Worm (Caenorhabditis elegans) whole organism, L2 larva: Measurements from ENCODE around the gene rps-30.

Experiments used
- C34F6.9 ChIP-seq: fragments of 150-350 bp; optimal IDR thresholded peaks from 2 replicates; lab custom pipeline; 2014; ENCODE audit warnings: missing biosample characterization, missing genetic modification characterization
- F13H6.1 ChIP-seq: sonication (generic microtip); optimal IDR thresholded peaks from 2 replicates; lab custom pipeline; 2016; ENCODE audit warnings: missing genetic modification characterization, missing compliant biosample characterization
- R02D3.7 ChIP-seq: fragments of 150-350 bp; optimal IDR thresholded peaks from 2 replicates; lab custom pipeline; 2014; ENCODE audit warnings: missing biosample characterization, missing genetic modification characterization
- Y55F3AM.14 ChIP-seq: fragments of 200-800 bp; sonication (Bioruptor generic); optimal IDR thresholded peaks from 2 replicates; lab custom pipeline; 2018; ENCODE audit warnings: mild to moderate bottlenecking, missing genetic modification characterization, missing compliant biosample characterization
- ZK546.5 ChIP-seq: sonication (generic microtip); optimal IDR thresholded peaks from 2 replicates; lab custom pipeline; 2017; ENCODE audit warnings: missing biosample characterization, missing genetic modification characterization
- alr-1 ChIP-seq: fragments of 150-350 bp; optimal IDR thresholded peaks from 2 replicates; lab custom pipeline; 2014; ENCODE audit warnings: missing biosample characterization, missing genetic modification characterization
- aly-2 ChIP-seq: fragments of 150-350 bp; optimal IDR thresholded peaks from 2 replicates; lab custom pipeline; 2014; ENCODE audit warnings: missing biosample characterization, missing genetic modification characterization
- ama-1 ChIP-seq: fragments of 150-350 bp; optimal IDR thresholded peaks from 2 replicates; lab custom pipeline; 2018; ENCODE audit warnings: inconsistent platforms
- blmp-1 ChIP-seq: sonication (generic microtip); optimal IDR thresholded peaks from 2 replicates; lab custom pipeline; 2017; ENCODE audit warnings: missing genetic modification characterization, mild to moderate bottlenecking, missing compliant biosample characterization, antibody characterized with exemption, moderate library complexity; ENCODE audit not compliant: insufficient read depth
- ceh-16 ChIP-seq: fragments of 150-350 bp; optimal IDR thresholded peaks from 2 replicates; lab custom pipeline; 2014; ENCODE audit warnings: missing biosample characterization, missing genetic modification characterization
- ceh-82 ChIP-seq: fragments of 150-350 bp; optimal IDR thresholded peaks from 2 replicates; lab custom pipeline; 2014; ENCODE audit warnings: missing biosample characterization, missing genetic modification characterization
- crh-2 ChIP-seq: sonication (generic microtip); optimal IDR thresholded peaks from 2 replicates; lab custom pipeline; 2017; ENCODE audit warnings: missing biosample characterization, missing genetic modification characterization
- dmd-4 ChIP-seq: sonication (generic microtip); optimal IDR thresholded peaks from 2 replicates; lab custom pipeline; 2017; ENCODE audit warnings: missing biosample characterization, missing genetic modification characterization
- egl-27 ChIP-seq: sonication (generic microtip); optimal IDR thresholded peaks from 3 replicates; lab custom pipeline; 2017; ENCODE audit warnings: missing biosample characterization, missing genetic modification reagents, missing genetic modification characterization
- elt-1 ChIP-seq: fragments of 150-350 bp; optimal IDR thresholded peaks from 2 replicates; lab custom pipeline; 2014; ENCODE audit warnings: missing biosample characterization, missing genetic modification characterization
- elt-3 ChIP-seq: sonication (generic microtip); optimal IDR thresholded peaks from 2 replicates; lab custom pipeline; 2017; ENCODE audit warnings: missing biosample characterization, missing genetic modification characterization
- fos-1 ChIP-seq: fragments of 150-350 bp; optimal IDR thresholded peaks from 2 replicates; lab custom pipeline; 2014; ENCODE audit warnings: missing biosample characterization, missing genetic modification characterization
- gmeb-1 ChIP-seq: fragments of 150-350 bp; optimal IDR thresholded peaks from 2 replicates; lab custom pipeline; 2014; ENCODE audit warnings: missing biosample characterization, missing genetic modification characterization
- lin-11 ChIP-seq: fragments of 150-350 bp; sonication (generic microtip); optimal IDR thresholded peaks from 2 replicates; lab custom pipeline; 2014; ENCODE audit warnings: missing biosample characterization, missing genetic modification characterization, inconsistent platforms, mixed read lengths
- lin-13 ChIP-seq: fragments of 150-350 bp; optimal IDR thresholded peaks from 2 replicates; lab custom pipeline; 2014; ENCODE audit warnings: missing biosample characterization, missing genetic modification reagents, missing genetic modification characterization
- lin-39 ChIP-seq: fragments of 150-350 bp; optimal IDR thresholded peaks from 2 replicates; lab custom pipeline; 2014; ENCODE audit warnings: missing biosample characterization, missing genetic modification reagents, missing genetic modification characterization
- lsy-2 ChIP-seq, 2 experiments: fragments of 150-350 bp in 1 of 2; sonication (generic microtip) in 1 of 2; optimal IDR thresholded peaks; 2 replicates each; lab custom pipeline; 2014 to 2017; ENCODE audit warnings: missing biosample characterization in 2 of 2, missing genetic modification characterization in 2 of 2
- mab-5 ChIP-seq: fragments of 150-350 bp; optimal IDR thresholded peaks from 2 replicates; lab custom pipeline; 2014; ENCODE audit warnings: missing biosample characterization, missing genetic modification characterization
- mbf-1 ChIP-seq: sonication (generic microtip); optimal IDR thresholded peaks from 2 replicates; lab custom pipeline; 2017; ENCODE audit warnings: missing biosample characterization, missing genetic modification characterization
- mdl-1 ChIP-seq, 2 experiments: fragments of 150-350 bp in 1 of 2; sonication (generic microtip) in 1 of 2; optimal IDR thresholded peaks; 2 replicates each; lab custom pipeline; 2017; ENCODE audit warnings: missing biosample characterization in 2 of 2, missing genetic modification characterization in 2 of 2
- nhr-10 ChIP-seq: sonication (generic microtip); optimal IDR thresholded peaks from 2 replicates; lab custom pipeline; 2017; ENCODE audit warnings: missing biosample characterization, missing genetic modification characterization
- nhr-11 ChIP-seq: fragments of 150-350 bp; optimal IDR thresholded peaks from 2 replicates; lab custom pipeline; 2014; ENCODE audit warnings: missing biosample characterization, missing genetic modification characterization
- nhr-12 ChIP-seq: fragments of 150-350 bp; optimal IDR thresholded peaks from 2 replicates; lab custom pipeline; 2014; ENCODE audit warnings: missing biosample characterization, missing genetic modification characterization
- nhr-129 ChIP-seq: fragments of 150-350 bp; optimal IDR thresholded peaks from 2 replicates; lab custom pipeline; 2014; ENCODE audit warnings: missing biosample characterization, missing genetic modification characterization
- nhr-21 ChIP-seq: fragments of 150-350 bp; optimal IDR thresholded peaks from 2 replicates; lab custom pipeline; 2014; ENCODE audit warnings: missing biosample characterization, missing genetic modification characterization
- nhr-23 ChIP-seq: fragments of 150-350 bp; optimal IDR thresholded peaks from 2 replicates; lab custom pipeline; 2014; ENCODE audit warnings: missing biosample characterization, missing genetic modification reagents, missing genetic modification characterization
- nhr-237 ChIP-seq: fragments of 150-350 bp; optimal IDR thresholded peaks from 2 replicates; lab custom pipeline; 2014; ENCODE audit warnings: missing biosample characterization, missing genetic modification characterization
- nhr-25 ChIP-seq: fragments of 150-350 bp; sonication (generic microtip); optimal IDR thresholded peaks from 3 replicates; lab custom pipeline; 2014; ENCODE audit warnings: missing biosample characterization, missing genetic modification characterization
- nhr-6 ChIP-seq: fragments of 150-350 bp; optimal IDR thresholded peaks from 2 replicates; lab custom pipeline; 2014; ENCODE audit warnings: missing biosample characterization, missing genetic modification characterization
- nhr-77 ChIP-seq: fragments of 150-350 bp; optimal IDR thresholded peaks from 2 replicates; lab custom pipeline; 2014; ENCODE audit warnings: missing biosample characterization, missing genetic modification characterization
- peb-1 ChIP-seq: fragments of 150-350 bp; optimal IDR thresholded peaks from 2 replicates; lab custom pipeline; 2014; ENCODE audit warnings: missing biosample characterization, missing genetic modification characterization
- sem-4 ChIP-seq: fragments of 150-350 bp; optimal IDR thresholded peaks from 2 replicates; lab custom pipeline; 2014; ENCODE audit warnings: missing biosample characterization, missing genetic modification reagents, missing genetic modification characterization
- skn-1 ChIP-seq: sonication (generic microtip); optimal IDR thresholded peaks from 2 replicates; lab custom pipeline; 2017; ENCODE audit warnings: missing biosample characterization, missing genetic modification characterization
- sma-3 ChIP-seq: sonication (generic microtip); optimal IDR thresholded peaks from 2 replicates; lab custom pipeline; 2016; ENCODE audit warnings: missing genetic modification reagents, missing genetic modification characterization, missing compliant biosample characterization
- sma-9 ChIP-seq, 2 experiments: fragments of 150-350 bp in 1 of 2; sonication (generic microtip) in 1 of 2; optimal IDR thresholded peaks; 2 replicates each; lab custom pipeline; 2014 to 2016; ENCODE audit warnings: missing genetic modification characterization in 2 of 2, mild to moderate bottlenecking in 1 of 2, missing biosample characterization in 1 of 2, missing compliant biosample characterization in 1 of 2, missing genetic modification reagents in 1 of 2, moderate library complexity in 1 of 2
- snpc-4 ChIP-seq: fragments of 150-350 bp; optimal IDR thresholded peaks from 2 replicates; lab custom pipeline; 2014; ENCODE audit warnings: missing biosample characterization, missing genetic modification characterization
- unc-39 ChIP-seq: fragments of 150-350 bp; optimal IDR thresholded peaks from 2 replicates; lab custom pipeline; 2014; ENCODE audit warnings: missing biosample characterization, missing genetic modification characterization
- unc-55 ChIP-seq: fragments of 150-350 bp; sonication (generic microtip); optimal IDR thresholded peaks from 3 replicates; lab custom pipeline; 2014; ENCODE audit warnings: missing biosample characterization, missing genetic modification reagents, missing genetic modification characterization
- unc-62 ChIP-seq: fragments of 150-350 bp; optimal IDR thresholded peaks from 2 replicates; lab custom pipeline; 2014; ENCODE audit warnings: missing biosample characterization, missing genetic modification reagents, missing genetic modification characterization
- zag-1 ChIP-seq: fragments of 150-350 bp; optimal IDR thresholded peaks from 2 replicates; lab custom pipeline; 2014; ENCODE audit warnings: missing biosample characterization, missing genetic modification characterization
- ztf-1 ChIP-seq: fragments of 200-800 bp; sonication (Bioruptor generic); conservative IDR thresholded peaks from 2 replicates; pipeline ENCODE4 v1.3.6; 2022; ENCODE audit warnings: missing genetic modification characterization, missing compliant biosample characterization
- ztf-11 ChIP-seq: sonication (generic microtip); optimal IDR thresholded peaks from 2 replicates; lab custom pipeline; 2017; ENCODE audit warnings: missing biosample characterization, missing genetic modification characterization
- ztf-4 ChIP-seq: fragments of 150-350 bp; optimal IDR thresholded peaks from 2 replicates; lab custom pipeline; 2014; ENCODE audit warnings: missing biosample characterization, missing genetic modification characterization

rps-30 gene

DNA sequence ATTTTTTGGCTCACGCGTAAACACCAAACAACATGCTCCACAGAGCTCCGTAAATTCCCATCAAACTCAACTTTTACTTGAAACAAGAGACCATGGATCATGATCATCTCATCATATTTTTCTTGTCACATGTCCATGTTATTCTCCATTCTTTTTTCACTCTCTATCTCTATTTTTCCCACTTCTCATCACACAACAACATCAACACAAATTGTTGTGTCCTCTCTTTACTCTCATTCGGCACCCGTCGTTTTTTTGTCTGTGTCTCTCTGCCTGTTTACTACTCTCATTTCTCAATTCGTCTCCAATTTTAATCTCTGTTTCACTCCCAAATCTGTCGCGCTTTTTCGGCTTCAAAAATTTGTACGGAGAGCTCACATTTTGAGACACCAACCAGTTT lies 17.1 kb upstream of the rps-30 start:
- TF ChIP-seq nhr-23, result no peak
- no peak for TF ChIP-seq nhr-237 (tag; lab: Kevin White, UChicago)
- TF ChIP-seq ztf-4 (tag; lab: Kevin White, UChicago), result no peak
- no peak for TF ChIP-seq ztf-1 (GFP tag; lab: Robert Waterston, UW)
- no peak for TF ChIP-seq ZK546.5 (tag; lab: Kevin White, UChicago)
- no peak for TF ChIP-seq elt-3 (tag; lab: Kevin White, UChicago)
- TF ChIP-seq nhr-6 (tag; lab: Kevin White, UChicago), result no peak
- peak; percentile 87 for TF ChIP-seq nhr-129 (tag; lab: Kevin White, UChicago)
- TF ChIP-seq dmd-4 (tag; lab: Kevin White, UChicago), result no peak
- TF ChIP-seq blmp-1, result no peak
- no peak for TF ChIP-seq ceh-16 (tag; lab: Kevin White, UChicago)
- peak; percentile 12 for TF ChIP-seq zag-1 (tag; lab: Kevin White, UChicago)
- no peak for TF ChIP-seq nhr-77 (tag; lab: Kevin White, UChicago)
- no peak for TF ChIP-seq snpc-4 (tag; lab: Kevin White, UChicago)
- TF ChIP-seq ama-1 (lab: Kevin White, UChicago), result no peak
- no peak for TF ChIP-seq aly-2 (tag; lab: Kevin White, UChicago)
- TF ChIP-seq elt-1 (tag; lab: Kevin White, UChicago), result no peak
- peak; percentile 24 for TF ChIP-seq unc-62
- TF ChIP-seq Y55F3AM.14, result no peak
- TF ChIP-seq alr-1 (tag; lab: Kevin White, UChicago), result no peak
- peak; percentile 60 for TF ChIP-seq egl-27 (tag; lab: Kevin White, UChicago)
- peak; percentile 80 for TF ChIP-seq unc-55 (GFP tag; lab: Kevin White, UChicago)
- TF ChIP-seq lin-39 (tag; lab: Kevin White, UChicago), result no peak
- TF ChIP-seq gmeb-1 (tag; lab: Kevin White, UChicago), result peak; percentile 40
- TF ChIP-seq lin-11, result no peak
- TF ChIP-seq mab-5, result peak; percentile 81
- peak; percentile 26 for TF ChIP-seq lin-13 (GFP tag; lab: Kevin White, UChicago)
- no peak for TF ChIP-seq nhr-10 (tag; lab: Kevin White, UChicago)
- TF ChIP-seq peb-1 (tag; lab: Kevin White, UChicago), result no peak
- no peak for TF ChIP-seq sem-4 (tag; lab: Kevin White, UChicago)
- peak; percentile 75 for TF ChIP-seq crh-2
- no peak for TF ChIP-seq R02D3.7 (tag; lab: Kevin White, UChicago)
- TF ChIP-seq lsy-2 (tag; optimal IDR thresholded peaks at IDR 0.05; lab: Kevin White, UChicago), result peak in 1 of 2 experiments; percentile 70
- TF ChIP-seq ztf-11 (tag; lab: Kevin White, UChicago), result no peak
- peak; percentile 36 for TF ChIP-seq F13H6.1 (tag; lab: Kevin White, UChicago)
- TF ChIP-seq sma-3 (GFP tag; lab: Kevin White, UChicago), result peak; percentile 21
- TF ChIP-seq mbf-1 (tag; lab: Kevin White, UChicago), result no peak
- peak; percentile 24 for TF ChIP-seq nhr-25 (tag; lab: Kevin White, UChicago)
- TF ChIP-seq fos-1 (tag; lab: Kevin White, UChicago), result peak; percentile 23
- TF ChIP-seq sma-9 (GFP tag; optimal IDR thresholded peaks at IDR 0.05; lab: Kevin White, UChicago), result peak; percentile 69
- no peak for TF ChIP-seq sma-9 (tag; optimal IDR thresholded peaks at IDR 0.05; lab: Kevin White, UChicago)
- TF ChIP-seq nhr-12 (tag; lab: Kevin White, UChicago), result no peak
- no peak for TF ChIP-seq unc-39 (tag; lab: Kevin White, UChicago)
- TF ChIP-seq C34F6.9, result peak; percentile 82
- TF ChIP-seq nhr-21 (tag; lab: Kevin White, UChicago), result peak; percentile 12
- TF ChIP-seq ceh-82 (tag; lab: Kevin White, UChicago), result no peak
- TF ChIP-seq mdl-1 (tag; optimal IDR thresholded peaks at IDR 0.05; lab: Kevin White, UChicago), result peak in 1 of 2 experiments; percentile 73
- no peak for TF ChIP-seq nhr-11 (tag; lab: Kevin White, UChicago)
- TF ChIP-seq skn-1 (tag; lab: Kevin White, UChicago), result no peak
